Fruit fly (Drosophila melanogaster): ENCODE data around the gene ana1.

DNA sequence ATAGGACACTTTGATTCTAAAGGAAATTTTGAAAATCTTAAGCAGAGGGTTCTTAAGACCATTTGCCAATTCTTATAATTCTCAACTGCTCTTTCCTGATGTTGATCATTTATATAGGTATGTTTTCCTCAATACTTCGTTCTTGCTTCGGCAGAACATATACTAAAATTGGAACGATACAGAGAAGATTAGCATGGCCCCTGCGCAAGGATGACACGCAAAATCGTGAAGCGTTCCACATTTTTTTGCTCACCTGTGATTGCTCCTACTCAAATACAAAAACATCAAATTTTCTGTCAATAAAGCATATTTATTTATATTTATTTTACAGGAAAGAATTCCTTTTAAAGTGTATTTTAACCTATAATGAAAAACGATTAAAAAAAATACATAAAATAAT, 26.2 kb downstream of the ana1 start:
- TF ChIP-seq tj (GFP tag; optimal IDR thresholded peaks at IDR 0.05) (no peak), Clk (GFP tag; optimal IDR thresholded peaks at IDR 0.05) (no peak), kay (GFP tag; ENCODE audit: borderline replicate concordance) (no peak), pad (GFP tag; optimal IDR thresholded peaks at IDR 0.05) (no peak), CG12768 (GFP tag; optimal IDR thresholded peaks at IDR 0.05) (no peak), CG7101 (tag; optimal IDR thresholded peaks at IDR 0.05) (no peak), CG33017 (tag; optimal IDR thresholded peaks at IDR 0.05) (no peak), Mnt (GFP tag; optimal IDR thresholded peaks at IDR 0.05) (no peak), cnc (optimal IDR thresholded peaks at IDR 0.05) (no peak), toe (GFP tag; optimal IDR thresholded peaks at IDR 0.05) (no peak), CG14711 (tag; optimal IDR thresholded peaks at IDR 0.05) (no peak), ovo (GFP tag; optimal IDR thresholded peaks at IDR 0.05) (no peak), CG1620 (GFP tag; optimal IDR thresholded peaks at IDR 0.05) (no peak)

Measured in whole organism, adult.